Worm (Caenorhabditis elegans): ENCODE measurements around the gene F47F2.3.

ce11 chrX:3900715-3901114 is 5.2 kb upstream of the F47F2.3 start:
- TF ChIP-seq vab-7 (GFP tag; IDR thresholded peaks at IDR 0.05) = no peak
- TF ChIP-seq lin-1 (GFP tag; IDR thresholded peaks at IDR 0.05) = no peak
- TF ChIP-seq snpc-4 (tag; optimal IDR thresholded peaks at IDR 0.05) = no peak
- TF ChIP-seq ztf-11 (tag; optimal IDR thresholded peaks at IDR 0.05) = no peak
- TF ChIP-seq nhr-10 (tag; optimal IDR thresholded peaks at IDR 0.05) = no peak
- no peak for TF ChIP-seq mdl-1 (tag; optimal IDR thresholded peaks at IDR 0.05)

Data from whole organism, L4 larva.